Worm (Caenorhabditis elegans) whole organism, L2 larva: ENCODE results near the gene F25G6.9.

Experiments
- ceh-16 ChIP-seq: fragments of 150-350 bp; optimal IDR thresholded peaks from 2 replicates; lab custom pipeline; 2014; ENCODE audit warnings: missing biosample characterization, missing genetic modification characterization
- elt-3 ChIP-seq: sonication (generic microtip); optimal IDR thresholded peaks from 2 replicates; lab custom pipeline; 2017; ENCODE audit warnings: missing biosample characterization, missing genetic modification characterization
- mbf-1 ChIP-seq: sonication (generic microtip); optimal IDR thresholded peaks from 2 replicates; lab custom pipeline; 2017; ENCODE audit warnings: missing biosample characterization, missing genetic modification characterization
- nhr-10 ChIP-seq: sonication (generic microtip); optimal IDR thresholded peaks from 2 replicates; lab custom pipeline; 2017; ENCODE audit warnings: missing biosample characterization, missing genetic modification characterization
- nhr-77 ChIP-seq: fragments of 150-350 bp; optimal IDR thresholded peaks from 2 replicates; lab custom pipeline; 2014; ENCODE audit warnings: missing biosample characterization, missing genetic modification characterization
- sma-3 ChIP-seq: sonication (generic microtip); optimal IDR thresholded peaks from 2 replicates; lab custom pipeline; 2016; ENCODE audit warnings: missing genetic modification reagents, missing genetic modification characterization, missing compliant biosample characterization

ce11 chrV:8588079-8588478 is 18.3 kb upstream of the F25G6.9 start, which contains the start of gene C10B5.3:
- TF ChIP-seq nhr-77 (tag; lab: Kevin White, UChicago) (no peak), sma-3 (GFP tag; lab: Kevin White, UChicago) (no peak), nhr-10 (tag; lab: Kevin White, UChicago) (no peak), ceh-16 (no peak), elt-3 (tag; lab: Kevin White, UChicago) (no peak), mbf-1 (tag; lab: Kevin White, UChicago) (no peak)
